Worm (Caenorhabditis elegans): ENCODE results near the gene idpa-2.

DNA sequence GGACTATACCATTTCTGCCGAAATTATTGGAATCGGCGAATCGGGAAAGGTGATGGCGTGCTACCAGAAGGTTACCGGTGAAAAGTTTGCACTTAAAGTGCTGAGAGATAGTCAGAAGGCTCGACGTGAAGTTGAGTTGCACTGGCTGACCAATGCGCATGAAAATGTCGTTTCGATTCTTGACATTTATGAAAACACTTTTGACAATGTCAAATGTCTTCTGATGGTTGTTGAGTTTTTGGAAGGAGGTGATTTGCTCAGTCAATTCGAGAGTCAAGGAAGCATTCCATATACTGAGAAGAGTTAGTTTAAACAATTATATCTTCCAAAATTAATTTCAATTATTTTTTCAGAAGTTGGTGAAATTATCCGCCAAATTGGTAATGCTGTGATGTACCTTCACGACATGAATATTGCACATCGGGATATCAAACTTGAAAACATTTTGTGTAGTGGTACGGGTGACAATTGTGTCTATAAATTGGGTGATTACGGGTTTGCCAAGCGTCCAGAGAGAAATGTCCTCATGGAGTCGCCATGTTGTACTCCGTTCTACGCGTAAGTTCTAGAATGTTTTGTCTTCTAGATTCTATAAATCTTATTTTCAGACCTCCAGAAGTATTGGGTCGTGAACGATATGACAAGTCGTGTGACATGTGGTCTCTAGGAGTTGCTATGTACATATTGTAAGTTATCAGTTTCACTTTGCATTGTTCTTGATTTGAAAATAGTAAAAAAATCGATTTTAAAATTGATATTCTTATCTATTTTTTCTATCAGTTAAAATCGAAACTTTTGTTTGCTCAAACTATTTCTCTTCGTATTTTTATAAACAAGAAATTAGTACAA is 46.9 kb downstream of the idpa-2 start:
- no peak for TF ChIP-seq fkh-6 (tag; optimal IDR thresholded peaks at IDR 0.05)
- no peak for TF ChIP-seq elt-2 (tag; optimal IDR thresholded peaks at IDR 0.05)
- TF ChIP-seq ceh-34 (tag; optimal IDR thresholded peaks at IDR 0.05): no peak
- no peak for TF ChIP-seq nfya-1 (tag; optimal IDR thresholded peaks at IDR 0.05)
- no peak for TF ChIP-seq C38D4.7 (GFP tag; optimal IDR thresholded peaks at IDR 0.05)
- TF ChIP-seq hlh-13 (GFP tag; optimal IDR thresholded peaks at IDR 0.05): no peak
- TF ChIP-seq unc-86 (tag; optimal IDR thresholded peaks at IDR 0.05): no peak
- TF ChIP-seq ceh-22 (tag; optimal IDR thresholded peaks at IDR 0.05): no peak

Data from whole organism, late embryonic.